Worm (Caenorhabditis elegans) whole organism, early embryonic: Measurements from ENCODE around the gene brc-1.

Experiments
- B0310.2 ChIP-seq: sonication (generic microtip); optimal IDR thresholded peaks from 2 replicates; lab custom pipeline; 2016; ENCODE audit warnings: mild to moderate bottlenecking, missing genetic modification characterization, missing compliant biosample characterization
- aly-1 ChIP-seq: sonication (generic microtip); optimal IDR thresholded peaks from 2 replicates; lab custom pipeline; 2016; ENCODE audit warnings: missing genetic modification characterization, missing compliant biosample characterization
- ama-1 ChIP-seq: fragments of 150-350 bp; optimal IDR thresholded peaks from 2 replicates; lab custom pipeline; 2014
- ceh-36 ChIP-seq: sonication (generic microtip); optimal IDR thresholded peaks from 2 replicates; lab custom pipeline; 2016; ENCODE audit warnings: missing genetic modification characterization, inconsistent platforms, missing compliant biosample characterization
- flt-1 ChIP-seq: fragments of 200-800 bp; sonication (Bioruptor generic); IDR thresholded peaks from 2 replicates; pipeline ENCODE4 v1.3.6; 2022; ENCODE audit warnings: missing genetic modification characterization, missing compliant biosample characterization
- hmbx-1 ChIP-seq: sonication (generic microtip); optimal IDR thresholded peaks from 2 replicates; lab custom pipeline; 2016; ENCODE audit warnings: mild to moderate bottlenecking, missing genetic modification characterization, missing compliant biosample characterization
- hmg-4 ChIP-seq: fragments of 200-800 bp; sonication (Bioruptor generic); optimal IDR thresholded peaks from 2 replicates; lab custom pipeline; 2018; ENCODE audit warnings: mild to moderate bottlenecking, missing genetic modification characterization, missing compliant biosample characterization
- hnd-1 ChIP-seq: sonication (generic microtip); optimal IDR thresholded peaks from 2 replicates; lab custom pipeline; 2016; ENCODE audit warnings: missing genetic modification characterization, missing compliant biosample characterization
- scrt-1 ChIP-seq: fragments of 200-800 bp; sonication (Bioruptor generic); IDR thresholded peaks from 2 replicates; pipeline ENCODE4 v1.3.6; 2022; ENCODE audit warnings: missing genetic modification characterization, missing compliant biosample characterization
- sea-1 ChIP-seq: fragments of 200-800 bp; sonication (Bioruptor generic); conservative IDR thresholded peaks from 2 replicates; pipeline ENCODE4 v1.3.6; 2022; ENCODE audit warnings: missing genetic modification characterization, missing compliant biosample characterization
- tbx-11 ChIP-seq: fragments of 200-800 bp; sonication (Bioruptor generic); IDR thresholded peaks from 2 replicates; pipeline ENCODE4 v1.3.6; 2022; ENCODE audit warnings: missing genetic modification characterization, missing compliant biosample characterization
- tbx-37 ChIP-seq: fragments of 200-800 bp; sonication (Bioruptor generic); conservative IDR thresholded peaks from 2 replicates; pipeline ENCODE4 v1.3.6; 2022; ENCODE audit warnings: missing genetic modification reagents, missing genetic modification characterization, missing compliant biosample characterization
- tra-4 ChIP-seq: sonication (generic microtip); optimal IDR thresholded peaks from 2 replicates; lab custom pipeline; 2017; ENCODE audit warnings: missing genetic modification characterization, missing compliant biosample characterization

- TF ChIP-seq aly-1 (tag; lab: Kevin White, UChicago) (no peak), hmg-4 (no peak), ama-1 (lab: Kevin White, UChicago) (no peak), tra-4 (no peak), flt-1 (GFP tag; lab: Robert Waterston, UW) (no peak), hnd-1 (tag; lab: Kevin White, UChicago) (no peak), ceh-36 (tag; lab: Kevin White, UChicago) (no peak), sea-1 (GFP tag; lab: Robert Waterston, UW) (no peak), scrt-1 (GFP tag; lab: Robert Waterston, UW) (no peak), B0310.2 (tag; lab: Kevin White, UChicago) (no peak), hmbx-1 (tag; lab: Kevin White, UChicago) (no peak), tbx-11 (GFP tag; lab: Robert Waterston, UW) (no peak), tbx-37 (GFP tag; lab: Robert Waterston, UW) (no peak)
Observed at ce11 chrIII:3834800-3835271, 27.9 kb downstream of the brc-1 start, which contains the start of gene cyp-25A2.
